Fruit fly (Drosophila melanogaster): ENCODE data around the gene CG6693.

Gene CG6693

DNA sequence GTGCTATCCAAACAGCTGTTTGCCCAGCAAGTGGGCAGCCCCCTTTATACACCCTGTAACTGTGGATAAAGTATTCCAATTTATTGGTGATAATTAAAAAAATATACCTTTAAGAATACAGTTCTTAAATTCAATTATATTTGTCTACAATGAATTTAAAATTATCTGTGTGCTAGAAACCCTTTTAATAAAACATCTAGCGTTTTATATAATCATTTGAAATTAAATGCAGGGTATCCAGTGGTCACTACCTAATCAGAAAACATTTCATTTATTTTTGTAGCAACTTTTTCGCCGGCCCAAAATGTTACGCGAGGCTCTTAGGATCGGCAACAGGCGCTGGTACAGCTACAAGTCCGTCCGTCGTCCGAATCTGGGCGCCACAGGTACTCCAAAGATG lies 5.1 kb upstream of the CG6693 start, which contains the start of gene CG17726 (continued):
- peak; percentile 96 for TF ChIP-seq Gug (GFP tag; IDR thresholded peaks at IDR 0.05)
- TF ChIP-seq CG4318 (GFP tag; optimal IDR thresholded peaks at IDR 0.05), result no peak
- peak; percentile 98 for TF ChIP-seq CG3032 (tag; optimal IDR thresholded peaks at IDR 0.05)
- peak; percentile 97 for TF ChIP-seq acj6 (GFP tag; optimal IDR thresholded peaks at IDR 0.05)
- TF ChIP-seq CG8632 (GFP tag; optimal IDR thresholded peaks at IDR 0.05), result peak; percentile 97
- peak; percentile 97 for TF ChIP-seq Sox14 (GFP tag; optimal IDR thresholded peaks at IDR 0.05)
- no peak for TF ChIP-seq CG8319 (GFP tag; optimal IDR thresholded peaks at IDR 0.05)
- peak; percentile 99 for TF ChIP-seq CG8119 (GFP tag; IDR thresholded peaks at IDR 0.05)
- peak; percentile 94 for TF ChIP-seq CG7368 (GFP tag; optimal IDR thresholded peaks at IDR 0.05)
- peak; percentile 98 for TF ChIP-seq svp (GFP tag)
- peak; percentile 97 for TF ChIP-seq Smox (GFP tag; optimal IDR thresholded peaks at IDR 0.05)
- peak; percentile 98 for TF ChIP-seq esn (GFP tag; optimal IDR thresholded peaks at IDR 0.05)
- TF ChIP-seq CG1621 (tag; optimal IDR thresholded peaks at IDR 0.05), result peak; percentile 93
- peak in 1 of 2 experiments; percentile 96 for TF ChIP-seq ss (GFP tag; optimal IDR thresholded peaks at IDR 0.05)
- TF ChIP-seq achi (GFP tag; optimal IDR thresholded peaks at IDR 0.05), result peak; percentile 96
- peak; percentile 99 for TF ChIP-seq eg (GFP tag; IDR thresholded peaks at IDR 0.05)
- TF ChIP-seq Sox15 (GFP tag; optimal IDR thresholded peaks at IDR 0.05), result peak; percentile 94
- peak; percentile 94 for TF ChIP-seq CG9139 (GFP tag; optimal IDR thresholded peaks at IDR 0.05)
- TF ChIP-seq salr (GFP tag; optimal IDR thresholded peaks at IDR 0.05), result peak; percentile 89 to 95
- TF ChIP-seq fd85E (GFP tag; optimal IDR thresholded peaks at IDR 0.05), result no peak
- TF ChIP-seq CG34406 (GFP tag; optimal IDR thresholded peaks at IDR 0.05), result peak; percentile 99
- TF ChIP-seq fkh (GFP tag; optimal IDR thresholded peaks at IDR 0.05), result no peak
- peak; percentile 97 for TF ChIP-seq OdsH (GFP tag; optimal IDR thresholded peaks at IDR 0.05)
- peak; percentile 92 for TF ChIP-seq CG11902 (GFP tag; optimal IDR thresholded peaks at IDR 0.05)
- peak; percentile 96 for TF ChIP-seq net (GFP tag; optimal IDR thresholded peaks at IDR 0.05)
- peak; percentile 95 for TF ChIP-seq cyc (GFP tag; optimal IDR thresholded peaks at IDR 0.05)
- TF ChIP-seq fd59A (GFP tag; optimal IDR thresholded peaks at IDR 0.05), result peak; percentile 90
- TF ChIP-seq CG32006 (GFP tag; optimal IDR thresholded peaks at IDR 0.05), result peak; percentile 94
- TF ChIP-seq Ets96B (tag; optimal IDR thresholded peaks at IDR 0.05), result peak; percentile 97
- TF ChIP-seq CG6792 (GFP tag; optimal IDR thresholded peaks at IDR 0.05), result peak; percentile 97

dm6 chr3R:11225220-11225619 lies 3.8 kb upstream of the CG6693 start, which contains the start of gene scpr-C:
scpr-C (plus strand) TSS chr3R:11225520.
- TF ChIP-seq CG7368 (GFP tag; optimal IDR thresholded peaks at IDR 0.05), result no peak
- no peak for TF ChIP-seq CG10669 (GFP tag; optimal IDR thresholded peaks at IDR 0.05)
- TF ChIP-seq CG16779 (tag; optimal IDR thresholded peaks at IDR 0.05), result no peak
- no peak for TF ChIP-seq Ets21C (GFP tag; optimal IDR thresholded peaks at IDR 0.05)
- TF ChIP-seq acj6 (GFP tag; optimal IDR thresholded peaks at IDR 0.05), result no peak
- TF ChIP-seq CG15336 (GFP tag; IDR thresholded peaks at IDR 0.05), result no peak

dm6 chr3R:11224478-11224877 lies 3.0 kb upstream of the CG6693 start:
- no peak for TF ChIP-seq CG3919 (GFP tag; optimal IDR thresholded peaks at IDR 0.05)
- TF ChIP-seq Gug (GFP tag; IDR thresholded peaks at IDR 0.05), result no peak
- no peak for TF ChIP-seq CG1621 (tag; optimal IDR thresholded peaks at IDR 0.05)
- no peak for TF ChIP-seq CG8319 (GFP tag; optimal IDR thresholded peaks at IDR 0.05)
- no peak for TF ChIP-seq fd59A (GFP tag; optimal IDR thresholded peaks at IDR 0.05)
- no peak for TF ChIP-seq CG10669 (GFP tag; optimal IDR thresholded peaks at IDR 0.05)
- TF ChIP-seq pdm3 (GFP tag; optimal IDR thresholded peaks at IDR 0.05), result no peak

DNA sequence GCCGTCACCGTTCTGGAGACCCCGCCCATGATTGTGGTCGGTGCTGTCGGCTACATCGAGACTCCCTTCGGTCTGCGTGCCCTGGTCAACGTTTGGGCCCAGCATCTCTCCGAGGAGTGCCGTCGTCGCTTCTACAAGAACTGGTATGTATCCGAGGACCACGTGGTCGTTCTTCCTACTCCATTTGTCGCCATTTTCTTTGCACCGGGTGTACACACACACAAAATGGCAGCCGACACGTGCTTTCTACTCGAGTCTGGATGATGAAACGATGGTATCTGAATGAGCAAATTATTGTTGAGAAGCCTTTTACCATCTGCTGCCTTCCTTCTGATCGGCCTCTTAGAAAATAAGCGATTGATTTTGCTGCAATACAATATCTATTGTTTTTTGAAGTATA lies 1.1 kb upstream of the CG6693 start:
- no peak for TF ChIP-seq CG6276 (GFP tag; optimal IDR thresholded peaks at IDR 0.05)
